Fruit fly (Drosophila melanogaster): ENCODE measurements around the gene CG32533.
A peak's percentile ranks its signal among the peaks of the same experiment; 100 is the strongest.

The CG32533 gene

DNA sequence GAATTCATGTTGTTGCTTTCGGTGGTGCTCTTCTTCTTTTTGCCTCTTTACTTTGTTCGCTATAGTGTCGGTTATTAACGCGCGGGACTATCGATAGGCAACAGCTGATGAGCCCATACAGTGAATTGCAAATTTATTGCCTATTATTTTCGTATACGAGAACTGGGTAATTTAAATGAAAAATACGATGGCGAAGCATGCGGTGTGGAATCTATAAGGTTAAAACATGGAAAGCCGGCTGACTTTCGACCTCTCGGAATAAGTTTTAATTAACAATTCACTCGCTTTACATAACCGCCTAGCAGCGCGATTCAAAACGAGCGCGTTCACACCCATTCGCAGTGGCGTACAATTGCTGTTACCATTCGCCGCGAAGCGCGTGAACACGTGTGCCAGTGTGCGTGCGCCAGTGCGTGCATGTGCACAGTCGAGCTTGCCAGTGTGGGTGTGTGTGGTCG lies 687 bp upstream of the CG32533 start, which contains the start of the genes Naa15-16 and mRpS14 (continued):
- TF ChIP-seq CG7357 (GFP tag; IDR thresholded peaks at IDR 0.05) (peak; percentile 79), crp (GFP tag; optimal IDR thresholded peaks at IDR 0.05) (peak; percentile 52 to 90), CG33557 (GFP tag; optimal IDR thresholded peaks at IDR 0.05) (no peak), CG31441 (GFP tag; IDR thresholded peaks at IDR 0.05) (no peak), vnd (GFP tag; IDR thresholded peaks at IDR 0.05; ENCODE audit: partially characterized antibody) (peak; percentile 50; the same call in 2 of the 3 replicates), amos (GFP tag; IDR thresholded peaks at IDR 0.05; ENCODE audit: partially characterized antibody) (peak; percentile 42; the same call in 1 of the 2 replicates), croc (GFP tag; conservative IDR thresholded peaks at IDR 0.05) (no peak), CG1529 (GFP tag; optimal IDR thresholded peaks at IDR 0.05) (no peak), knrl (GFP tag; IDR thresholded peaks at IDR 0.05; ENCODE audit: partially characterized antibody) (0 out of 3 replicates have a peak, but pooled peaks have one; percentile 19), CG1233 (GFP tag; optimal IDR thresholded peaks at IDR 0.05) (no peak), Dp (GFP tag; optimal IDR thresholded peaks at IDR 0.05) (peak; percentile 79), gfzf (GFP tag; optimal IDR thresholded peaks at IDR 0.05) (peak; percentile 14), CG6791 (GFP tag; IDR thresholded peaks at IDR 0.05; ENCODE audit: partially characterized antibody) (peak; percentile 61; the same call in 2 of the 3 replicates), Hr78 (GFP tag; optimal IDR thresholded peaks at IDR 0.05) (no peak), CG6765 (GFP tag; optimal IDR thresholded peaks at IDR 0.05) (no peak), ind (GFP tag; optimal IDR thresholded peaks at IDR 0.05) (no peak), CG12659 (GFP tag; optimal IDR thresholded peaks at IDR 0.05) (peak; percentile 67), Deaf1 (tag; optimal IDR thresholded peaks at IDR 0.05) (peak; percentile 51), CG18011 (GFP tag; optimal IDR thresholded peaks at IDR 0.05) (no peak), Hsf (GFP tag; optimal IDR thresholded peaks at IDR 0.05) (no peak), Sry-δ (GFP tag; optimal IDR thresholded peaks at IDR 0.05) (peak; percentile 68), Awh (GFP tag; IDR thresholded peaks at IDR 0.05) (no peak), NC2α (GFP tag; optimal IDR thresholded peaks at IDR 0.05) (no peak), Tbp (GFP tag; optimal IDR thresholded peaks at IDR 0.05) (peak; percentile 9), inv (GFP tag; IDR thresholded peaks at IDR 0.05; ENCODE audit: partially characterized antibody) (peak; percentile 39; the same call in 1 of the 2 replicates), chif (GFP tag; optimal IDR thresholded peaks at IDR 0.05) (no peak), Sin3A (optimal IDR thresholded peaks at IDR 0.05) (peak; percentile 91), CG12236 (GFP tag; optimal IDR thresholded peaks at IDR 0.05) (no peak), CG14860 (GFP tag; IDR thresholded peaks at IDR 0.05; ENCODE audit: partially characterized antibody) (peak; percentile 42; the same call in 1 of the 3 replicates), B-H2 (GFP tag; optimal IDR thresholded peaks at IDR 0.05) (no peak), Nf-YA (GFP tag; IDR thresholded peaks at IDR 0.05) (no peak), CG8281 (tag; optimal IDR thresholded peaks at IDR 0.05) (no peak), abd-A (tag; optimal IDR thresholded peaks at IDR 0.05) (no peak), nerfin-2 (GFP tag; IDR thresholded peaks at IDR 0.05; ENCODE audit: partially characterized antibody) (peak; percentile 61; the same call in 1 of the 2 replicates), HmgZ (tag; optimal IDR thresholded peaks at IDR 0.05) (peak; percentile 32), Doc3 (GFP tag; IDR thresholded peaks at IDR 0.05; ENCODE audit: partially characterized antibody) (0 out of 3 replicates have a peak, but pooled peaks have one; percentile 25), Scr (GFP tag; IDR thresholded peaks at IDR 0.05; ENCODE audit: partially characterized antibody) (peak; percentile 59), dan (GFP tag; IDR thresholded peaks at IDR 0.05) (no peak), bbx (GFP tag; IDR thresholded peaks at IDR 0.05; ENCODE audit: partially characterized antibody) (peak; percentile 64; the same call in 1 of the 2 replicates), CTCF (GFP tag; optimal IDR thresholded peaks at IDR 0.05) (no peak), Med (GFP tag) (peak; percentile 41), ro (GFP tag; IDR thresholded peaks at IDR 0.05) (no peak), trem (tag; optimal IDR thresholded peaks at IDR 0.05) (peak; percentile 47), CG14710 (tag; optimal IDR thresholded peaks at IDR 0.05) (peak; percentile 46), Dref (GFP tag; IDR thresholded peaks at IDR 0.05) (peak; percentile 58), PHDP (tag; optimal IDR thresholded peaks at IDR 0.05) (no peak), bowl (GFP tag; IDR thresholded peaks at IDR 0.05) (no peak), HmgD (GFP tag; optimal IDR thresholded peaks at IDR 0.05) (peak; percentile 14), CG9876 (GFP tag; optimal IDR thresholded peaks at IDR 0.05) (no peak)
